Worm (Caenorhabditis elegans): ENCODE measurements around the gene F18C5.5.

DNA sequence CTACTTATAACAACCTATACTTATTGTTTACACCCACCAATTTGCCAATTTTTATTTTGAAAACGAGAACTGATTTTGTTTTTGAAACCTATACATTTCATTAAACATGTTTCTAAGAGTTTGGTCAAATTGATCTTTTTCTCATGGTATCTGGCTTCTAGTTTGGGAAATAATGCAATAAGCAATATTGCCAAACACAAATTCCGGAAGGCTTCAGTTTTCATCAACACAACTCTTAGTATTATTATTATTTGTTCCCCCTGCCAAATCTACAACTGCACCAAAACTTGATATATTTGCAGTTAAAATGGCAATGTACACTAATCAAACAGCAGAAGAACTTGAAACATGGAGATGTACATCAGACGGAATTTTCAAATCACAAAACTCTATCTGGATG lies 2.2 kb upstream of the F18C5.5 start, which contains the start of gene sra-27:
- TF ChIP-seq nhr-11 (tag; optimal IDR thresholded peaks at IDR 0.05): no peak
- no peak for TF ChIP-seq mdl-1 (tag; optimal IDR thresholded peaks at IDR 0.05)
- no peak for TF ChIP-seq zag-1 (tag; optimal IDR thresholded peaks at IDR 0.05)
- TF ChIP-seq mbf-1 (tag; optimal IDR thresholded peaks at IDR 0.05): no peak
